Worm (Caenorhabditis elegans): ENCODE data around the gene ceph-41.
A peak's percentile ranks its signal among the peaks of the same experiment; 100 is the strongest.

ceph-41 gene

ce11 chrIV:8146283-8146682 lies 19.3 kb downstream of the ceph-41 start (continued):
- TF ChIP-seq mef-2 (tag; optimal IDR thresholded peaks at IDR 0.05) (no peak), efl-1 (optimal IDR thresholded peaks at IDR 0.05) (peak in 1 of 2 experiments; percentile 33), efl-1 (GFP tag; optimal IDR thresholded peaks at IDR 0.05 in 1 of 2) (no peak), nhr-85 (tag) (peak; percentile 94), irx-1 (tag; optimal IDR thresholded peaks at IDR 0.05) (peak; percentile 11), mdl-1 (tag; optimal IDR thresholded peaks at IDR 0.05) (peak in 1 of 2 experiments; percentile 71), elt-2 (tag; optimal IDR thresholded peaks at IDR 0.05) (peak; percentile 28), nhr-71 (tag; optimal IDR thresholded peaks at IDR 0.05) (peak; percentile 65), nhr-47 (tag; optimal IDR thresholded peaks at IDR 0.05) (peak; percentile 23), tlp-1 (tag; optimal IDR thresholded peaks at IDR 0.05) (no peak), skn-1 (tag; optimal IDR thresholded peaks at IDR 0.05) (peak; percentile 40), ztf-4 (tag; optimal IDR thresholded peaks at IDR 0.05) (no peak), nhr-76 (tag; optimal IDR thresholded peaks at IDR 0.05) (no peak), blmp-1 (tag; optimal IDR thresholded peaks at IDR 0.05) (peak; percentile 45), fkh-10 (GFP tag; optimal IDR thresholded peaks at IDR 0.05) (no peak), nhr-84 (tag; optimal IDR thresholded peaks at IDR 0.05) (no peak), ceh-63 (GFP tag; optimal IDR thresholded peaks at IDR 0.05) (no peak), ets-5 (GFP tag; IDR thresholded peaks at IDR 0.05) (no peak), mep-1 (tag; optimal IDR thresholded peaks at IDR 0.05) (peak; percentile 34), nhr-90 (tag; optimal IDR thresholded peaks at IDR 0.05; ENCODE audit: poor library complexity) (peak; percentile 51), pqm-1 (tag; optimal IDR thresholded peaks at IDR 0.05) (no peak)

- TF ChIP-seq vab-15 (tag; optimal IDR thresholded peaks at IDR 0.05) (no peak), nhr-77 (tag; optimal IDR thresholded peaks at IDR 0.05) (no peak), sup-37 (GFP tag; optimal IDR thresholded peaks at IDR 0.05) (no peak), sox-4 (tag; optimal IDR thresholded peaks at IDR 0.05) (no peak), C04F5.9 (tag; optimal IDR thresholded peaks at IDR 0.05) (no peak), nhr-76 (tag; optimal IDR thresholded peaks at IDR 0.05) (no peak), lin-15B (tag; optimal IDR thresholded peaks at IDR 0.05) (no peak), ceh-82 (tag; optimal IDR thresholded peaks at IDR 0.05) (no peak), unc-62 (GFP tag; optimal IDR thresholded peaks at IDR 0.05) (no peak), dsc-1 (tag; optimal IDR thresholded peaks at IDR 0.05) (no peak), pag-3 (tag; optimal IDR thresholded peaks at IDR 0.05; ENCODE audit: borderline replicate concordance, insufficient read depth) (no peak), F16B12.6 (tag; optimal IDR thresholded peaks at IDR 0.05) (no peak)
These were observed 21.5 kb downstream of the ceph-41 start, which contains the start of gene pmk-1 for ce11 chrIV:8148494-8148893. TSS of gene pmk-1 (plus strand) at chrIV:8148794.

- TF ChIP-seq elt-2 (tag; optimal IDR thresholded peaks at IDR 0.05) = peak; percentile 83
- no peak for TF ChIP-seq mef-2 (tag; optimal IDR thresholded peaks at IDR 0.05)
- no peak for TF ChIP-seq ama-1 (optimal IDR thresholded peaks at IDR 0.05)
- TF ChIP-seq nhr-28 (tag; optimal IDR thresholded peaks at IDR 0.05) = no peak
- TF ChIP-seq C34B4.2 (tag; optimal IDR thresholded peaks at IDR 0.05) = no peak
- no peak for TF ChIP-seq dpl-1 (GFP tag; optimal IDR thresholded peaks at IDR 0.05)
- TF ChIP-seq nhr-11 (tag; optimal IDR thresholded peaks at IDR 0.05) = no peak
- peak; percentile 18 for TF ChIP-seq dsc-1 (tag; optimal IDR thresholded peaks at IDR 0.05)
- peak; percentile 24 for TF ChIP-seq nhr-20 (tag; optimal IDR thresholded peaks at IDR 0.05)
- TF ChIP-seq unc-130 (tag; optimal IDR thresholded peaks at IDR 0.05) = no peak
- no peak for TF ChIP-seq unc-30 (tag; optimal IDR thresholded peaks at IDR 0.05)
- peak in 1 of 2 experiments; percentile 3 for TF ChIP-seq lsy-2 (tag; optimal IDR thresholded peaks at IDR 0.05)
- TF ChIP-seq efl-3 (GFP tag; optimal IDR thresholded peaks at IDR 0.05) = no peak
- no peak for TF ChIP-seq ceh-90 (tag; optimal IDR thresholded peaks at IDR 0.05)
- no peak for TF ChIP-seq vab-15 (tag; optimal IDR thresholded peaks at IDR 0.05)
- no peak for TF ChIP-seq skn-1 (tag; optimal IDR thresholded peaks at IDR 0.05)
- TF ChIP-seq nhr-76 (tag; optimal IDR thresholded peaks at IDR 0.05) = no peak
- TF ChIP-seq fkh-4 (tag; optimal IDR thresholded peaks at IDR 0.05; ENCODE audit: borderline replicate concordance) = no peak
- no peak for TF ChIP-seq ceh-82 (tag; optimal IDR thresholded peaks at IDR 0.05)
- TF ChIP-seq tbx-2 (tag; optimal IDR thresholded peaks at IDR 0.05) = no peak
- TF ChIP-seq nhr-85 (tag) = no peak
- TF ChIP-seq fos-1 (tag; optimal IDR thresholded peaks at IDR 0.05) = no peak
- TF ChIP-seq ceh-63 (GFP tag; optimal IDR thresholded peaks at IDR 0.05) = no peak
- no peak for TF ChIP-seq pqm-1 (tag; optimal IDR thresholded peaks at IDR 0.05)
- peak; percentile 24 for TF ChIP-seq jun-1 (tag; optimal IDR thresholded peaks at IDR 0.05)
- no peak for TF ChIP-seq swsn-7 (tag; optimal IDR thresholded peaks at IDR 0.05)
- no peak for TF ChIP-seq ceh-8 (GFP tag; optimal IDR thresholded peaks at IDR 0.05)
- TF ChIP-seq Y116A8C.19 (tag; optimal IDR thresholded peaks at IDR 0.05; ENCODE audit: borderline replicate concordance) = no peak
- TF ChIP-seq F16B12.6 (tag; optimal IDR thresholded peaks at IDR 0.05) = no peak
- no peak for TF ChIP-seq efl-1 (optimal IDR thresholded peaks at IDR 0.05)
- TF ChIP-seq efl-1 (GFP tag; optimal IDR thresholded peaks at IDR 0.05 in 1 of 2) = no peak
These were observed 24.7 kb downstream of the ceph-41 start for ce11 chrIV:8151721-8152120.

Measured in whole organism, L1 larva.